Worm (Caenorhabditis elegans) whole organism, mixed stage, embryonic: ENCODE results near the gene F48G7.12.

Experiments used
- lsy-2 ChIP-seq: fragments of 150-350 bp; optimal IDR thresholded peaks from 2 replicates; lab custom pipeline; 2014; ENCODE audit warnings: missing biosample characterization, missing genetic modification characterization
- mep-1 ChIP-seq: fragments of 150-350 bp; optimal IDR thresholded peaks from 2 replicates; lab custom pipeline; 2017; ENCODE audit warnings: missing biosample characterization, missing genetic modification reagents, missing genetic modification characterization, inconsistent platforms
- unc-62 ChIP-seq: fragments of 150-350 bp; optimal IDR thresholded peaks from 2 replicates; lab custom pipeline; 2014; ENCODE audit warnings: missing biosample characterization, missing genetic modification reagents, missing genetic modification characterization
- ztf-11 ChIP-seq: fragments of 150-350 bp; optimal IDR thresholded peaks from 2 replicates; lab custom pipeline; 2014; ENCODE audit warnings: missing biosample characterization, missing genetic modification characterization

DNA sequence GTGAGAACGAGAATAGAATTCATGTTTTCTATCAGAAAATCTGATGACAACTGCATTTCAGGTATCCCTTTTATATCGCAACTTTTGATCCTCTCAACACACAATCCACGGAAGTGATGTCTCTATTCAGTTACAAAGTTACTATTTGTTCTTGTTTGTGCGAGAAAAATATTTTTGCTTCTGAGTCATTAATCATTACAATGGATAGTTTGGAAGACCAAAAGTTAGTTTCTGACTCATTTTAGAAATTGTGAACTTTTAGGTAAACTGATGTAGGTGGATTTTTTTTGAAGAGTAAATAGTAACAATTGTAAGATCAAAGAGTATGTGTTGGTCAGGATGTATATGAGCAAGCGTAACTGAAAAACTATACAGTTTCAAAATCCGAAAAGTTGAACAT is 36.4 kb downstream of the F48G7.12 start, which contains the start of gene srlf-36:
- TF ChIP-seq ztf-11 (no peak), mep-1 (no peak), unc-62 (GFP tag; lab: Kevin White, UChicago) (no peak), lsy-2 (tag; lab: Kevin White, UChicago) (no peak)
